Worm (Caenorhabditis elegans): ENCODE data around the gene mcm-3AP.

ce11 chrIV:7983021-7983420 is 34.5 kb downstream of the mcm-3AP start:
- TF ChIP-seq nhr-12 (tag; optimal IDR thresholded peaks at IDR 0.05) (no peak), elt-3 (tag; optimal IDR thresholded peaks at IDR 0.05) (no peak), mdl-1 (tag; optimal IDR thresholded peaks at IDR 0.05) (no peak), nhr-28 (tag; optimal IDR thresholded peaks at IDR 0.05) (no peak)

All from whole organism, L1 larva.